Worm (Caenorhabditis elegans): ENCODE measurements around the gene K02F6.3.
"Not testable (repeated sequence)": the region's sequence is repeated elsewhere in the genome, so short reads cannot be mapped to it uniquely, and the experiment has no call there.

Gene K02F6.3

DNA sequence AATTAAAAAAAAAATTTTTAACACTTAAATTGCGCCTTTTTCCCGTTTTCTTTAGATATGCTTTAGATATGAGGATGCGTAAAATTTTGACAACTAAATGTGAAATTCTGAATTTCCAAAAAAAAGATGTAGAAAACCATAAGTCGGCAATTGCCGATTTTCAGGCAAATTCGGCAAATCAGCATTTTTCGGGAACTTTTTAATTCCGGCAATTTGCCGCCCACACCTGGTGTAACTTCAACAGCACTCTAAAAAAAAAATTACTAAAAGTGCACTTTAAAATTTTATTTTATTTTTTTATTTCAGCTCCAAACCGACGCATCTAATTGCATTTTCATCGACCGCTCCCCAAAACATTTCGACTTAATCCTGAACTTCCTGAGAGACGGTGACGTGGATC, 15.5 kb upstream of the K02F6.3 start, which contains the start of gene K02F6.6:
Gene K02F6.6 (plus strand): TSS at position 301 of the 400 bp plus-strand sequence.
- TF ChIP-seq C38D4.7 (GFP tag; optimal IDR thresholded peaks at IDR 0.05) (no peak), C08G9.2 (tag; optimal IDR thresholded peaks at IDR 0.05) (no peak), ama-1 (optimal IDR thresholded peaks at IDR 0.05) (no peak), dmd-4 (tag; optimal IDR thresholded peaks at IDR 0.05; ENCODE audit: borderline replicate concordance) (no peak), gmeb-2 (tag; optimal IDR thresholded peaks at IDR 0.05) (no peak), lin-11 (tag; optimal IDR thresholded peaks at IDR 0.05) (no peak), mec-3 (tag; optimal IDR thresholded peaks at IDR 0.05; ENCODE audit: borderline replicate concordance) (no peak), nfya-1 (tag; optimal IDR thresholded peaks at IDR 0.05) (no peak), lim-6 (tag; optimal IDR thresholded peaks at IDR 0.05) (no peak), ceh-24 (tag; optimal IDR thresholded peaks at IDR 0.05) (no peak), K09A11.1 (tag; optimal IDR thresholded peaks at IDR 0.05; ENCODE audit: insufficient read depth) (no peak)

DNA sequence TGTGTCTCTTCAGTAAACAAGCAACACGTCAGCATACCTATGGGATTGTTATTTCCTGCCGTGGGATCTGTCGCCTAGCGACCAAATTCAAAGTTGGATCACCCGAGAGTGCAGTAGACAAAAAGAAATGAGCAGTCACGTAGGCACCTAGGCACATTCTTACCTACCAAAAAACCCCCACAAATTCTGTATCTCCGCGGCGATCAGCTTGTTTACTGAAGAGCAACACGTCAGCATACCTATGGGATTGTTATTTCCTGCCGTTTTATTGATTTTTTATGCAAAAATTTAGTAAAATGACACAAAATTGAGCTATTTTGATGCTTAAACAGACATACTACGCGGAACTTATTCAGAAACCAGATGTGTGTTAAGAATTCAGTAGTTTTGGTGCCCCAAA, 11.6 kb upstream of the K02F6.3 start, which contains the start of gene K02F6.5:
Gene K02F6.5 (plus strand): TSS at position 301 of the 400 bp plus-strand sequence.
- TF ChIP-seq pha-2, pax-1, sox-4 (tag; optimal IDR thresholded peaks at IDR 0.05): not testable (repeated sequence)

- TF ChIP-seq ceh-31 (tag; optimal IDR thresholded peaks at IDR 0.05); zip-5 (tag; optimal IDR thresholded peaks at IDR 0.05); sox-2 (GFP tag; IDR thresholded peaks at IDR 0.05): not testable (repeated sequence)
Measured at ce11 chrII:2534952-2535351, 11.1 kb upstream of the K02F6.3 start, which contains the start of gene K02F6.8. Gene K02F6.8, minus strand, starts transcription at chrII:2535052.

ce11 chrII:2537754-2538153, 8.3 kb upstream of the K02F6.3 start, which contains the start of gene K02F6.7:
Gene K02F6.7, minus strand, starts transcription at chrII:2537854.
- no peak for TF ChIP-seq lin-11 (tag; optimal IDR thresholded peaks at IDR 0.05)
- no peak for TF ChIP-seq T23F11.4 (GFP tag; optimal IDR thresholded peaks at IDR 0.05)
- no peak for TF ChIP-seq hlh-15 (tag; optimal IDR thresholded peaks at IDR 0.05)

ce11 chrII:2538194-2538593, 7.8 kb upstream of the K02F6.3 start, which contains the start of gene K02F6.4:
Gene K02F6.4, plus strand, starts transcription at chrII:2538494.
- TF ChIP-seq ceh-30 (tag; optimal IDR thresholded peaks at IDR 0.05), result no peak

ce11 chrII:2553030-2553429, 7.0 kb downstream of the K02F6.3 start:
- no peak for TF ChIP-seq tbx-7 (tag; optimal IDR thresholded peaks at IDR 0.05)
- no peak for TF ChIP-seq nhr-11 (tag; optimal IDR thresholded peaks at IDR 0.05)
- TF ChIP-seq unc-3 (GFP tag; conservative IDR thresholded peaks at IDR 0.05), result no peak
- TF ChIP-seq unc-3 (tag; optimal IDR thresholded peaks at IDR 0.05), result no peak
- no peak for TF ChIP-seq pat-9 (tag; optimal IDR thresholded peaks at IDR 0.05)
- no peak for TF ChIP-seq ceh-34 (tag; optimal IDR thresholded peaks at IDR 0.05)
- no peak for TF ChIP-seq mec-3 (tag; optimal IDR thresholded peaks at IDR 0.05; ENCODE audit: borderline replicate concordance)
- no peak for TF ChIP-seq ceh-2 (tag; optimal IDR thresholded peaks at IDR 0.05)
- TF ChIP-seq hlh-13 (GFP tag; optimal IDR thresholded peaks at IDR 0.05), result no peak

DNA sequence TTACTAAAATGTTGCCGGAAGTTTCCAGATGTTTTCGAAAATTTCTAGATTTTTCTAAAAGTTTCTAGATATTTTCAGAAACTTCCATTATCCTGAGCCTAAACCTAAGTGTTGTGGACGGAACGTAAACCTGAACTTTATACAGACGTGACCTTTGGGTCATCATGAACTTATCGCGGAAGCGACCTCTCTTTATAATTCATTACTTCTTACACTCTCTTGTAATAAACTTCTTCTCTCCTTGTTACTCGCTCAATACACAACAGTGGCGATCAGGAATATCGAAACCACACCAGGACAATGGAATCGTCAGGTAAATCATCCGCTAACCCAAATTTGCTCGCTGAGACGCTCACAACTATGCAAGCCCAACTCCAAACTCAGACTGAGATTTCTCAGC, 7.6 kb downstream of the K02F6.3 start, which contains the start of gene K02F6.1:
Gene K02F6.1 (plus strand): TSS at position 301 of the 400 bp plus-strand sequence.
- not testable (repeated sequence) for TF ChIP-seq ztf-16, che-1, ceh-30 (tag; optimal IDR thresholded peaks at IDR 0.05)
